Fruit fly (Drosophila melanogaster) whole organism, pupa: ENCODE data around the gene c11.1.

Experiments
- CG10348 ChIP-seq: fragments of 200-800 bp; sonication (Bioruptor generic); IDR thresholded peaks from 2 replicates; pipeline ENCODE4 v1.3.6; 2022; ENCODE audit warnings: missing biosample characterization, missing genetic modification characterization
- CG32121 ChIP-seq: fragments of 200-800 bp; sonication (Bioruptor generic); IDR thresholded peaks from 2 replicates; pipeline ENCODE4 v1.3.6; 2022; ENCODE audit warnings: missing biosample characterization, missing genetic modification characterization
- CG34367 ChIP-seq: fragments of 200-800 bp; sonication (Bioruptor generic); optimal IDR thresholded peaks from 2 replicates; lab custom pipeline; 2018; ENCODE audit warnings: missing biosample characterization, mild to moderate bottlenecking, missing genetic modification characterization
- CG4496 ChIP-seq: fragments of 200-800 bp; sonication (Bioruptor generic); IDR thresholded peaks from 3 replicates; pipeline ENCODE4 v1.3.6; 2022; ENCODE audit warnings: missing biosample characterization, missing genetic modification characterization
- CG8159 ChIP-seq: fragments of 200-800 bp; sonication (Bioruptor generic); optimal IDR thresholded peaks from 3 replicates; lab custom pipeline; 2018; ENCODE audit warnings: missing biosample characterization, mild to moderate bottlenecking, missing genetic modification characterization, moderate library complexity
- CG9948 ChIP-seq: fragments of 200-800 bp; sonication (Bioruptor generic); optimal IDR thresholded peaks from 2 replicates; lab custom pipeline; 2018; ENCODE audit warnings: missing biosample characterization, mild to moderate bottlenecking, missing genetic modification characterization, moderate library complexity
- Ets98B ChIP-seq: fragments of 200-800 bp; sonication (Bioruptor generic); IDR thresholded peaks from 2 replicates; pipeline ENCODE4 v1.3.6; 2022; ENCODE audit warnings: missing biosample characterization, missing genetic modification characterization
- Pif1A ChIP-seq: fragments of 200-800 bp; sonication (Bioruptor generic); optimal IDR thresholded peaks from 3 replicates; lab custom pipeline; 2016; ENCODE audit warnings: missing biosample characterization, missing genetic modification characterization
- Snoo ChIP-seq: fragments of 200-800 bp; sonication (Bioruptor generic); optimal IDR thresholded peaks from 3 replicates; lab custom pipeline; 2017; ENCODE audit warnings: missing biosample characterization, mild to moderate bottlenecking, missing genetic modification characterization, inconsistent platforms
- fd96Ca ChIP-seq: fragments of 200-800 bp; sonication (Bioruptor generic); IDR thresholded peaks from 3 replicates; pipeline ENCODE4 v1.3.6; 2022; ENCODE audit warnings: missing biosample characterization, missing genetic modification characterization
- rn ChIP-seq: fragments of 200-800 bp; sonication (Bioruptor generic); IDR thresholded peaks from 2 replicates; pipeline ENCODE4 v1.3.6; 2022; ENCODE audit warnings: missing biosample characterization, missing genetic modification characterization

The c11.1 gene

DNA sequence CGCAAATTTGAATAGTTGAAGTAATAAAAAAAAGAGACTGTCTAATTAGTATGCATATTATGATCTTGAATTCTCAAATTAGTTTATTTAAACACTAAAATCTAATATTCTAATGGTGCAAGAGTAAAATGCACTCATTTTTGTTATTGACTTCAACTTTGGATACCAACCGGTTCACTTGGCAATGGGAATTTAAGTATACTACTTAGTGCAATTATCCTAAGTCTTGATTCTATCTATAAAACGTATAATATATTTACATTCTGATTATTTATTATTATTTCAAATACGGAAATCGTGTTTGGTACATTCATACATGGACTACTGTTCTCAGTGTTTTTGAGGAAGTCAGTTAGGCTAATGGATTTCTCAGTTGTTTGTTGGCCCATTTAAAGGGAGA lies 56.1 kb downstream of the c11.1 start, which contains the start of gene Gr8a:
Gene Gr8a, plus strand, starts transcription at position 301 of the 400 bp plus-strand sequence.
- TF ChIP-seq CG4496 (GFP tag; lab: Robert Waterston, UW) (no peak), Ets98B (GFP tag; lab: Robert Waterston, UW) (no peak), CG34367 (tag; lab: Kevin White, UChicago) (no peak), fd96Ca (no peak), rn (no peak), CG10348 (GFP tag; lab: Robert Waterston, UW) (no peak), Snoo (tag; lab: Kevin White, UChicago) (no peak), CG9948 (no peak), Pif1A (GFP tag; lab: Kevin White, UChicago) (no peak), CG32121 (no peak), CG8159 (no peak)
- TF ChIP-seq, all 21 proteins: peak for 0
